Worm (Caenorhabditis elegans) whole organism, L3 larva: ENCODE results near the gene F40F8.5.
A peak's percentile ranks its signal among the peaks of the same experiment; 100 is the strongest.

Experiments used
- R02D3.7 ChIP-seq: fragments of 150-350 bp; optimal IDR thresholded peaks from 2 replicates; lab custom pipeline; 2014; ENCODE audit warnings: missing biosample characterization, missing genetic modification characterization
- ZK546.5 ChIP-seq: sonication (generic microtip); optimal IDR thresholded peaks from 2 replicates; lab custom pipeline; 2017; ENCODE audit warnings: missing biosample characterization, missing genetic modification characterization
- ama-1 ChIP-seq: fragments of 150-350 bp; optimal IDR thresholded peaks from 2 replicates; lab custom pipeline; 2018
- ceh-16 ChIP-seq: sonication (generic microtip); optimal IDR thresholded peaks from 2 replicates; lab custom pipeline; 2017; ENCODE audit warnings: missing biosample characterization, missing genetic modification characterization
- ceh-82 ChIP-seq: fragments of 150-350 bp; optimal IDR thresholded peaks from 2 replicates; lab custom pipeline; 2014; ENCODE audit warnings: missing biosample characterization, missing genetic modification characterization
- ceh-9 ChIP-seq: sonication (generic microtip); optimal IDR thresholded peaks from 2 replicates; lab custom pipeline; 2018; ENCODE audit warnings: missing biosample characterization, missing genetic modification characterization
- daf-12 ChIP-seq: fragments of 150-350 bp; optimal IDR thresholded peaks from 2 replicates; lab custom pipeline; 2014; ENCODE audit warnings: missing biosample characterization, missing genetic modification reagents, missing genetic modification characterization
- egl-27 ChIP-seq: sonication (generic microtip); optimal IDR thresholded peaks from 4 replicates; lab custom pipeline; 2017; ENCODE audit warnings: missing biosample characterization, missing genetic modification reagents, missing genetic modification characterization
- egl-5 ChIP-seq: fragments of 150-350 bp; optimal IDR thresholded peaks from 2 replicates; lab custom pipeline; 2017; ENCODE audit warnings: missing biosample characterization, missing genetic modification reagents, missing genetic modification characterization, inconsistent platforms
- elt-3 ChIP-seq, 3 experiments: fragments of 150-350 bp in 1 of 3; sonication (generic microtip) in 2 of 3; optimal IDR thresholded peaks; 2 replicates in 2 of 3; 4 replicates in 1 of 3; lab custom pipeline; 2014 to 2017; ENCODE audit warnings: missing biosample characterization in 3 of 3, missing genetic modification characterization in 3 of 3
- eor-1 ChIP-seq, 2 experiments: fragments of 150-350 bp; optimal IDR thresholded peaks; 2 replicates each; lab custom pipeline; 2014 to 2018; ENCODE audit warnings: missing biosample characterization in 2 of 2, missing genetic modification characterization in 2 of 2
- fos-1 ChIP-seq: fragments of 150-350 bp; optimal IDR thresholded peaks from 2 replicates; lab custom pipeline; 2014; ENCODE audit warnings: missing biosample characterization, missing genetic modification characterization
- jun-1 ChIP-seq: fragments of 150-350 bp; optimal IDR thresholded peaks from 2 replicates; lab custom pipeline; 2014; ENCODE audit warnings: missing biosample characterization, missing genetic modification reagents, missing genetic modification characterization
- lin-15B ChIP-seq: fragments of 150-350 bp; optimal IDR thresholded peaks from 2 replicates; lab custom pipeline; 2014; ENCODE audit warnings: missing biosample characterization, missing genetic modification characterization
- lin-39 ChIP-seq: fragments of 150-350 bp; optimal IDR thresholded peaks from 2 replicates; lab custom pipeline; 2018; ENCODE audit warnings: missing biosample characterization, missing genetic modification reagents, missing genetic modification characterization
- lsy-12 ChIP-seq: sonication (generic microtip); optimal IDR thresholded peaks from 2 replicates; lab custom pipeline; 2016; ENCODE audit warnings: mild to moderate bottlenecking, missing genetic modification characterization, missing compliant biosample characterization
- mdl-1 ChIP-seq: fragments of 150-350 bp; optimal IDR thresholded peaks from 2 replicates; lab custom pipeline; 2014; ENCODE audit warnings: missing biosample characterization, missing genetic modification characterization
- nfya-1 ChIP-seq: sonication (generic microtip); optimal IDR thresholded peaks from 2 replicates; lab custom pipeline; 2017; ENCODE audit warnings: missing genetic modification characterization, mild to moderate bottlenecking, missing compliant biosample characterization, antibody characterized with exemption, moderate library complexity; ENCODE audit not compliant: insufficient read depth
- nhr-23 ChIP-seq: fragments of 150-350 bp; optimal IDR thresholded peaks from 2 replicates; lab custom pipeline; 2014; ENCODE audit warnings: missing biosample characterization, missing genetic modification reagents, missing genetic modification characterization
- nhr-237 ChIP-seq: fragments of 150-350 bp; optimal IDR thresholded peaks from 2 replicates; lab custom pipeline; 2014; ENCODE audit warnings: missing biosample characterization, missing genetic modification characterization
- nhr-43 ChIP-seq: sonication (generic microtip); optimal IDR thresholded peaks from 2 replicates; lab custom pipeline; 2016; ENCODE audit warnings: mild to moderate bottlenecking, missing genetic modification characterization, missing compliant biosample characterization; ENCODE audit not compliant: poor library complexity, severe bottlenecking
- nhr-67 ChIP-seq: fragments of 150-350 bp; optimal IDR thresholded peaks from 2 replicates; lab custom pipeline; 2014; ENCODE audit warnings: missing biosample characterization, missing genetic modification characterization
- nhr-76 ChIP-seq: fragments of 150-350 bp; sonication (generic microtip); optimal IDR thresholded peaks from 5 replicates; lab custom pipeline; 2014; ENCODE audit warnings: missing biosample characterization, missing genetic modification characterization
- nhr-77 ChIP-seq: fragments of 150-350 bp; optimal IDR thresholded peaks from 2 replicates; lab custom pipeline; 2014; ENCODE audit warnings: missing biosample characterization, missing genetic modification characterization
- sea-2 ChIP-seq: fragments of 150-350 bp; sonication (generic microtip); optimal IDR thresholded peaks from 4 replicates; lab custom pipeline; 2014; ENCODE audit warnings: missing biosample characterization, missing genetic modification reagents, missing genetic modification characterization
- snpc-4 ChIP-seq: fragments of 150-350 bp; optimal IDR thresholded peaks from 2 replicates; lab custom pipeline; 2014; ENCODE audit warnings: missing biosample characterization, missing genetic modification characterization
- tbx-2 ChIP-seq: sonication (generic microtip); optimal IDR thresholded peaks from 2 replicates; lab custom pipeline; 2016; ENCODE audit warnings: mild to moderate bottlenecking, missing genetic modification characterization, missing compliant biosample characterization
- unc-39 ChIP-seq: sonication (generic microtip); optimal IDR thresholded peaks from 4 replicates; lab custom pipeline; 2017; ENCODE audit warnings: missing biosample characterization, missing genetic modification characterization
- unc-62 ChIP-seq: fragments of 150-350 bp; sonication (generic microtip); optimal IDR thresholded peaks from 4 replicates; lab custom pipeline; 2014; ENCODE audit warnings: missing biosample characterization, missing genetic modification reagents, missing genetic modification characterization
- zag-1 ChIP-seq: fragments of 150-350 bp; optimal IDR thresholded peaks from 2 replicates; lab custom pipeline; 2014; ENCODE audit warnings: missing biosample characterization, missing genetic modification characterization
- ztf-11 ChIP-seq: fragments of 150-350 bp; optimal IDR thresholded peaks from 2 replicates; lab custom pipeline; 2014; ENCODE audit warnings: missing biosample characterization, missing genetic modification characterization
- ztf-4 ChIP-seq: fragments of 150-350 bp; optimal IDR thresholded peaks from 2 replicates; lab custom pipeline; 2014; ENCODE audit warnings: missing biosample characterization, missing genetic modification characterization

Gene F40F8.5

DNA sequence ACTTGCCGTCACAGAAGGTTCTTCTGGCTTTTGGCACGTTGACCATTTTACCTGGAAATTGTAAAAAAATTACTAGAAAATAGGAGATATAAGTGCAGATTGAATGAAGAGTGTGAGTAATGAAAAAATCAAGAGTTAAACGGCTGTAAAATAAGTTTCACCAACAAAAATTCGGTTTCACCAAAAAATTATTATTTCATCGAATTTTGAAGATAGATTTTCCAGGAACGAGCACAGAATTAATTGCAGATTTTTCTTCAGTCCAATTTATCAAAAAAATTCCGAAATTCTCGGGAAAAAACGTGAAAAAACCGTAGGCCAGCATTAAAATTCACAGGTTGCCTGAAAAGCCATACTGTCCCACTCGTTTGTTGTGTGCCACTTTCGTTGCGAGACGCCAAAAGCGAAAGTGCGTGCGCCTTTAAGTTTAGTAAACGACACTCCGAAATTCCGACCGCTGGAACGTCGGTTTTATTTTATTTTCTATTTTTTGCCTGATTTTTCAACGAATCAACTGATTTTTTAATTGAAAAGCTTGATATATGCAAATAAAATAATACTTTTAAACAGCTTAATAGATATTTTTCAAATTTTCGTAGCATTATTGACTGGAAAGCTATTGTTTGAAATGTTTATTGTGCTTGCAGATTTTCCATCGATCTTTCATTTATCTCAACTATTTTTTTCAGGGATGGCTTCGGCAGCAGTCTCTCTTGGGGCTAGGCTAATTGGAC lies 37.4 kb downstream of the F40F8.5 start, which contains the start of the genes rpl-36.A and nuo-1 (continued):
- TF ChIP-seq nhr-77 (tag; lab: Kevin White, UChicago): no peak
- TF ChIP-seq tbx-2 (tag; lab: Kevin White, UChicago): no peak
- peak; percentile 41 for TF ChIP-seq lsy-12
- TF ChIP-seq R02D3.7 (tag; lab: Kevin White, UChicago): peak; percentile 45
- TF ChIP-seq sea-2 (GFP tag; lab: Kevin White, UChicago): no peak
- TF ChIP-seq nhr-43 (tag; lab: Kevin White, UChicago): peak; percentile 41
- peak; percentile 80 for TF ChIP-seq snpc-4 (tag; lab: Kevin White, UChicago)
- TF ChIP-seq eor-1 (tag; optimal IDR thresholded peaks at IDR 0.05; lab: Kevin White, UChicago): no peak
- no peak for TF ChIP-seq nhr-237 (tag; lab: Kevin White, UChicago)
- TF ChIP-seq ceh-16 (tag; lab: Kevin White, UChicago): no peak
- no peak for TF ChIP-seq unc-62 (GFP tag; lab: Kevin White, UChicago)
- TF ChIP-seq unc-39 (tag; lab: Kevin White, UChicago): no peak
- TF ChIP-seq nhr-23 (tag; lab: Kevin White, UChicago): peak; percentile 92

ce11 chrII:11096233-11096632 lies 38.5 kb downstream of the F40F8.5 start, which contains the start of gene nbs-1:
TSS of gene nbs-1 (minus strand) at chrII:11096478.
- no peak for TF ChIP-seq daf-12 (tag; lab: Kevin White, UChicago)
- no peak for TF ChIP-seq R02D3.7 (tag; lab: Kevin White, UChicago)
- TF ChIP-seq ceh-9 (tag; lab: Kevin White, UChicago): no peak
- TF ChIP-seq egl-5: no peak
- no peak for TF ChIP-seq zag-1 (tag; lab: Kevin White, UChicago)
- TF ChIP-seq nfya-1 (tag; lab: Kevin White, UChicago): no peak
- TF ChIP-seq lin-15B (tag; lab: Kevin White, UChicago): no peak
- TF ChIP-seq mdl-1 (tag; lab: Kevin White, UChicago): no peak
- TF ChIP-seq nhr-76 (tag; lab: Kevin White, UChicago): no peak
- TF ChIP-seq nhr-77 (tag; lab: Kevin White, UChicago): no peak
- no peak for TF ChIP-seq lin-39 (tag; lab: Kevin White, UChicago)
- TF ChIP-seq ceh-82 (tag; lab: Kevin White, UChicago): no peak

ce11 chrII:11094431-11094830 lies 40.3 kb downstream of the F40F8.5 start:
- TF ChIP-seq nhr-237 (tag; lab: Kevin White, UChicago) (no peak), unc-39 (tag; lab: Kevin White, UChicago) (no peak), ama-1 (lab: Kevin White, UChicago) (no peak), nhr-67 (tag; lab: Kevin White, UChicago) (no peak), elt-3 (tag; optimal IDR thresholded peaks at IDR 0.05; lab: Kevin White, UChicago) (no peak), zag-1 (tag; lab: Kevin White, UChicago) (no peak), eor-1 (tag; optimal IDR thresholded peaks at IDR 0.05; lab: Kevin White, UChicago) (no peak), ceh-82 (tag; lab: Kevin White, UChicago) (no peak), ztf-11 (tag; lab: Kevin White, UChicago) (no peak), fos-1 (tag; lab: Kevin White, UChicago) (no peak)
- TF ChIP-seq, all 47 proteins: peak for 0

- TF ChIP-seq daf-12 (tag; lab: Kevin White, UChicago): no peak
- TF ChIP-seq ZK546.5 (tag; lab: Kevin White, UChicago): no peak
- no peak for TF ChIP-seq ztf-4
- no peak for TF ChIP-seq egl-27 (tag; lab: Kevin White, UChicago)
- TF ChIP-seq jun-1: no peak
- TF ChIP-seq nhr-67 (tag; lab: Kevin White, UChicago): no peak
- no peak for TF ChIP-seq nhr-76 (tag; lab: Kevin White, UChicago)
- TF ChIP-seq elt-3 (tag; optimal IDR thresholded peaks at IDR 0.05; lab: Kevin White, UChicago): no peak
- TF ChIP-seq nhr-43 (tag; lab: Kevin White, UChicago): no peak
- TF ChIP-seq tbx-2 (tag; lab: Kevin White, UChicago): no peak
Observed at ce11 chrII:11092413-11092812, 42.3 kb downstream of the F40F8.5 start, which contains the start of gene rpl-42. TSS of gene rpl-42 (plus strand) at chrII:11092713.
